Fruit fly (Drosophila melanogaster): ENCODE measurements around the gene CG14000.

DNA sequence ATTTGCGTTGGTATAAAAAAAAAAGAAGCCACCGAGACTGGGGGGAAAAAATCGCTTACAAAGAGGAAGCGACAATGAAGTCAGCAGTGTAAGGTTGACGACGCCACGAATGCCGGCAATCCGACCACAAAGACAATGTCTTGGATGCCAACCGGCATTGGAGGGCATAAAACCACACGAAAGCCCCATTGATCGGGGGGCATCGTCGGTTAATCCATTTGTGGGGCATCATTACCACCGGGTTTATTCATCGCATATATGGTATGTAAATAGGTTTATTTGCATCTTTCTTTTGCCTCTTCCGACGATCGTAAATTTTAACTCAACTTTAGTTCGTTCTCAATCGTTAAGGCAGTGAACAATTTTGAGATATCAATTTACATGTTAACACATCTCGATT, 23.1 kb downstream of the CG14000 start:
- TF ChIP-seq Dll (optimal IDR thresholded peaks at IDR 0.05): no peak
- TF ChIP-seq pan (optimal IDR thresholded peaks at IDR 0.05): no peak
- TF ChIP-seq psq (optimal IDR thresholded peaks at IDR 0.05): no peak
- TF ChIP-seq usp (GFP tag; optimal IDR thresholded peaks at IDR 0.05): no peak

All from whole organism.